Fruit fly (Drosophila melanogaster): Measurements from ENCODE around the gene CG5895.
A peak's percentile ranks its signal among the peaks of the same experiment; 100 is the strongest.

The CG5895 gene

dm6 chr3L:16021064-16021683 is 14.1 kb upstream of the CG5895 start (continued):
- TF ChIP-seq CG11093 (GFP tag; IDR thresholded peaks at IDR 0.05): no peak
- TF ChIP-seq insv (GFP tag; optimal IDR thresholded peaks at IDR 0.05): no peak
- peak; percentile 23; the same call in 1 of the 3 replicates for TF ChIP-seq ken (GFP tag; IDR thresholded peaks at IDR 0.05)
- TF ChIP-seq CG12744 (GFP tag; optimal IDR thresholded peaks at IDR 0.05): no peak
- peak; percentile 44 for TF ChIP-seq CG30431 (GFP tag; optimal IDR thresholded peaks at IDR 0.05)
- TF ChIP-seq cg (GFP tag; optimal IDR thresholded peaks at IDR 0.05): no peak
- peak; percentile 94 for TF ChIP-seq Ets65A (GFP tag)
- no peak for TF ChIP-seq mirr (GFP tag; optimal IDR thresholded peaks at IDR 0.05)
- TF ChIP-seq cad (GFP tag; optimal IDR thresholded peaks at IDR 0.05): no peak
- no peak for TF ChIP-seq NK7.1 (GFP tag; optimal IDR thresholded peaks at IDR 0.05)
- TF ChIP-seq CG3838 (GFP tag; optimal IDR thresholded peaks at IDR 0.05): no peak
- TF ChIP-seq knrl (GFP tag; IDR thresholded peaks at IDR 0.05; ENCODE audit: partially characterized antibody): no peak
- TF ChIP-seq esg (GFP tag; conservative IDR thresholded peaks at IDR 0.05): peak; percentile 29; the same call in 1 of the 2 replicates
- TF ChIP-seq Fer1 (GFP tag; optimal IDR thresholded peaks at IDR 0.05): no peak
- TF ChIP-seq CG7357 (GFP tag; IDR thresholded peaks at IDR 0.05): no peak
- TF ChIP-seq sima (GFP tag; optimal IDR thresholded peaks at IDR 0.05): no peak
- TF ChIP-seq toy (GFP tag; IDR thresholded peaks at IDR 0.05): no peak
- no peak for TF ChIP-seq CG6854 (GFP tag; optimal IDR thresholded peaks at IDR 0.05)
- no peak for TF ChIP-seq pros (GFP tag; optimal IDR thresholded peaks at IDR 0.05)
- TF ChIP-seq Gsc (GFP tag; IDR thresholded peaks at IDR 0.05): peak; percentile 32; the same call in 1 of the 2 replicates
- TF ChIP-seq sisA (GFP tag; IDR thresholded peaks at IDR 0.05): peak; percentile 53; the same call in 1 of the 2 replicates
- TF ChIP-seq z (GFP tag; IDR thresholded peaks at IDR 0.05): no peak
- TF ChIP-seq psq (GFP tag; optimal IDR thresholded peaks at IDR 0.05): no peak
- TF ChIP-seq zen2 (GFP tag; IDR thresholded peaks at IDR 0.05; ENCODE audit: partially characterized antibody): no peak
- no peak for TF ChIP-seq CG1792 (GFP tag; optimal IDR thresholded peaks at IDR 0.05)
- no peak for TF ChIP-seq CG10321 (GFP tag; IDR thresholded peaks at IDR 0.05)
- no peak for TF ChIP-seq gcm2 (GFP tag; optimal IDR thresholded peaks at IDR 0.05)
- peak; percentile 4 for TF ChIP-seq CG9609 (GFP tag; optimal IDR thresholded peaks at IDR 0.05)
- TF ChIP-seq ind (GFP tag; optimal IDR thresholded peaks at IDR 0.05): peak; percentile 22
- TF ChIP-seq Kr (GFP tag; optimal IDR thresholded peaks at IDR 0.05): peak; percentile 54
- TF ChIP-seq CG10654 (GFP tag; optimal IDR thresholded peaks at IDR 0.05): peak; percentile 33
- peak; percentile 46 for TF ChIP-seq Camta (GFP tag; optimal IDR thresholded peaks at IDR 0.05)
- TF ChIP-seq lov (optimal IDR thresholded peaks at IDR 0.05): no peak
- TF ChIP-seq lov (GFP tag; IDR thresholded peaks at IDR 0.05): peak; percentile 73; the same call in 1 of the 3 replicates
- peak; percentile 26 for TF ChIP-seq bab2 (GFP tag; optimal IDR thresholded peaks at IDR 0.05)
- no peak for TF ChIP-seq CG4854 (GFP tag; optimal IDR thresholded peaks at IDR 0.05)
- peak; percentile 14 for TF ChIP-seq CG3407 (GFP tag; optimal IDR thresholded peaks at IDR 0.05)
- no peak for TF ChIP-seq CG3065 (GFP tag; optimal IDR thresholded peaks at IDR 0.05)
- TF ChIP-seq ash1 (GFP tag; optimal IDR thresholded peaks at IDR 0.05): no peak
- peak; percentile 70 for TF ChIP-seq CG33557 (GFP tag; optimal IDR thresholded peaks at IDR 0.05)
- TF ChIP-seq CG13424 (tag; optimal IDR thresholded peaks at IDR 0.05): peak; percentile 46
- TF ChIP-seq CG17568 (GFP tag; optimal IDR thresholded peaks at IDR 0.05): no peak
- TF ChIP-seq Ada2b (GFP tag; IDR thresholded peaks at IDR 0.05): peak; percentile 22; the same call in 1 of the 2 replicates
- peak; percentile 42 for TF ChIP-seq Antp (GFP tag; optimal IDR thresholded peaks at IDR 0.05)
- TF ChIP-seq CG15011 (GFP tag; optimal IDR thresholded peaks at IDR 0.05): no peak
- no peak for TF ChIP-seq Hand (GFP tag; optimal IDR thresholded peaks at IDR 0.05)
- peak; percentile 58 for TF ChIP-seq CG1024 (GFP tag; IDR thresholded peaks at IDR 0.05)
- TF ChIP-seq Mes4 (GFP tag; optimal IDR thresholded peaks at IDR 0.05): peak; percentile 11
- peak; percentile 39 for TF ChIP-seq kni (GFP tag; optimal IDR thresholded peaks at IDR 0.05)
- TF ChIP-seq CG34422 (GFP tag; IDR thresholded peaks at IDR 0.05): no peak
- TF ChIP-seq E2f2 (GFP tag; IDR thresholded peaks at IDR 0.05): peak; percentile 18; the same call in 1 of the 2 replicates
